Worm (Caenorhabditis elegans): ENCODE data around the gene acl-2.

DNA sequence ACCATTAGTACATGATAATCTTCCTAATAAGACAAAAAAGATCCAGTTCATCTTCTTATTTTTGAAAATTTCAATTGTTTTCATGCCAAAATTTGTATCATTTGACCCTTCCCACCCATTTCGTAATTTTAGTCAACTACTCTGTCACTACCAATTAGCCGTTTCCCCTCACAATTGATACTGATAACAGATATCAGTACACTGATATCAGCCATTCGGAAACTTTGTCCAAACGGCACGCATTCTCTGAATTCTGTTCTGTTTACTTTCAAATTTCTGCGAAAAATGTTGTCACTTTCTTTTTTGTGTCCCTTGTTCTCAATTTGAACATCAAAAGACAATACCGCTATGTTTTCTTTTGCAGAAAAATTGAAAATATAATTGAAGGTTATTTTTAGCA lies 18.3 kb downstream of the acl-2 start:
- no peak for TF ChIP-seq pha-4 (GFP tag; IDR thresholded peaks at IDR 0.05)
- TF ChIP-seq pha-4 (tag; optimal IDR thresholded peaks at IDR 0.05) = no peak
- no peak for TF ChIP-seq egl-27 (tag; optimal IDR thresholded peaks at IDR 0.05)

Measured in whole organism, L4 larva.